Fruit fly (Drosophila melanogaster) whole organism, wandering third instar larva: ENCODE data around the gene CG14731.

ENCODE experiments used
- HLH106 ChIP-seq: fragments of 200-800 bp; optimal IDR thresholded peaks from 3 replicates; lab custom pipeline; 2019; ENCODE audit warnings: missing biosample characterization, mild to moderate bottlenecking, missing genetic modification characterization, moderate library complexity
- Hr78 ChIP-seq: fragments of >200 bp; optimal IDR thresholded peaks from 2 replicates; lab custom pipeline; 2017; ENCODE audit warnings: missing biosample characterization, missing genetic modification characterization
- OdsH ChIP-seq: fragments of 200-800 bp; sonication (Bioruptor generic); optimal IDR thresholded peaks from 2 replicates; lab custom pipeline; 2016; ENCODE audit warnings: missing biosample characterization, mild to moderate bottlenecking, missing genetic modification characterization
- br ChIP-seq: fragments of 200-800 bp; sonication (Bioruptor generic); optimal IDR thresholded peaks from 2 replicates; lab custom pipeline; 2016; ENCODE audit warnings: missing biosample characterization, missing genetic modification characterization
- brk ChIP-seq: fragments of 200-800 bp; sonication (Bioruptor generic); optimal IDR thresholded peaks from 2 replicates; lab custom pipeline; 2016; ENCODE audit warnings: missing biosample characterization, mild to moderate bottlenecking, missing genetic modification characterization
- h ChIP-seq: fragments of 200-800 bp; sonication (Bioruptor generic); optimal IDR thresholded peaks from 3 replicates; lab custom pipeline; 2016; ENCODE audit warnings: missing biosample characterization, mild to moderate bottlenecking, missing genetic modification characterization
- lola ChIP-seq: fragments of >200 bp; optimal IDR thresholded peaks from 2 replicates; lab custom pipeline; 2017; ENCODE audit warnings: missing biosample characterization, missing genetic modification characterization
- psq ChIP-seq: fragments of 200-800 bp; sonication (Bioruptor generic); optimal IDR thresholded peaks from 3 replicates; lab custom pipeline; 2017; ENCODE audit warnings: missing biosample characterization, mild to moderate bottlenecking, missing genetic modification characterization, moderate library complexity
- sv ChIP-seq: fragments of 200-800 bp; sonication (Bioruptor generic); optimal IDR thresholded peaks from 3 replicates; lab custom pipeline; 2016; ENCODE audit warnings: missing biosample characterization, missing genetic modification characterization
- usp ChIP-seq: fragments of >200 bp; optimal IDR thresholded peaks from 2 replicates; lab custom pipeline; 2017; ENCODE audit warnings: missing biosample characterization, missing genetic modification characterization

dm6 chr3R:11941116-11941515 lies 10.1 kb downstream of the CG14731 start:
- TF ChIP-seq br (GFP tag; lab: Kevin White, UChicago) (no peak), HLH106 (tag; lab: Kevin White, UChicago) (no peak), usp (no peak), lola (no peak), sv (GFP tag; lab: Kevin White, UChicago) (no peak), psq (GFP tag; lab: Kevin White, UChicago) (no peak), OdsH (GFP tag; lab: Kevin White, UChicago) (no peak), Hr78 (no peak), h (GFP tag; lab: Kevin White, UChicago) (no peak), brk (GFP tag; lab: Kevin White, UChicago) (no peak)
